Worm (Caenorhabditis elegans) whole organism, early embryonic: ENCODE measurements around the gene Y6D1A.1.

Experiments
- B0310.2 ChIP-seq: sonication (generic microtip); optimal IDR thresholded peaks from 2 replicates; lab custom pipeline; 2016; ENCODE audit warnings: mild to moderate bottlenecking, missing genetic modification characterization, missing compliant biosample characterization
- F13C5.2 ChIP-seq: sonication (generic microtip); optimal IDR thresholded peaks from 2 replicates; lab custom pipeline; 2017; ENCODE audit warnings: mild to moderate bottlenecking, missing genetic modification characterization, inconsistent platforms, missing compliant biosample characterization
- aly-1 ChIP-seq: sonication (generic microtip); optimal IDR thresholded peaks from 2 replicates; lab custom pipeline; 2016; ENCODE audit warnings: missing genetic modification characterization, missing compliant biosample characterization
- ama-1 ChIP-seq: fragments of 150-350 bp; optimal IDR thresholded peaks from 2 replicates; lab custom pipeline; 2014
- ceh-13 ChIP-seq: fragments of 200-800 bp; sonication (Bioruptor generic); optimal IDR thresholded peaks from 2 replicates; lab custom pipeline; 2018; ENCODE audit warnings: mild to moderate bottlenecking, missing genetic modification characterization, missing compliant biosample characterization
- ceh-36 ChIP-seq: sonication (generic microtip); optimal IDR thresholded peaks from 2 replicates; lab custom pipeline; 2016; ENCODE audit warnings: missing genetic modification characterization, inconsistent platforms, missing compliant biosample characterization
- ets-7 ChIP-seq: sonication (generic microtip); optimal IDR thresholded peaks from 2 replicates; lab custom pipeline; 2016; ENCODE audit warnings: missing genotype, missing genetic modification characterization, missing compliant biosample characterization
- flt-1 ChIP-seq: fragments of 200-800 bp; sonication (Bioruptor generic); IDR thresholded peaks from 2 replicates; pipeline ENCODE4 v1.3.6; 2022; ENCODE audit warnings: missing genetic modification characterization, missing compliant biosample characterization
- hmbx-1 ChIP-seq: sonication (generic microtip); optimal IDR thresholded peaks from 2 replicates; lab custom pipeline; 2016; ENCODE audit warnings: mild to moderate bottlenecking, missing genetic modification characterization, missing compliant biosample characterization
- hmg-4 ChIP-seq: fragments of 200-800 bp; sonication (Bioruptor generic); optimal IDR thresholded peaks from 2 replicates; lab custom pipeline; 2018; ENCODE audit warnings: mild to moderate bottlenecking, missing genetic modification characterization, missing compliant biosample characterization
- hnd-1 ChIP-seq: sonication (generic microtip); optimal IDR thresholded peaks from 2 replicates; lab custom pipeline; 2016; ENCODE audit warnings: missing genetic modification characterization, missing compliant biosample characterization
- pes-1 ChIP-seq: fragments of 200-800 bp; sonication (Bioruptor generic); IDR thresholded peaks from 2 replicates; pipeline ENCODE4 v1.3.6; 2022; ENCODE audit warnings: missing genetic modification reagents, missing genetic modification characterization, missing compliant biosample characterization
- scrt-1 ChIP-seq: fragments of 200-800 bp; sonication (Bioruptor generic); IDR thresholded peaks from 2 replicates; pipeline ENCODE4 v1.3.6; 2022; ENCODE audit warnings: missing genetic modification characterization, missing compliant biosample characterization
- sea-1 ChIP-seq: fragments of 200-800 bp; sonication (Bioruptor generic); conservative IDR thresholded peaks from 2 replicates; pipeline ENCODE4 v1.3.6; 2022; ENCODE audit warnings: missing genetic modification characterization, missing compliant biosample characterization
- tbx-11 ChIP-seq: fragments of 200-800 bp; sonication (Bioruptor generic); IDR thresholded peaks from 2 replicates; pipeline ENCODE4 v1.3.6; 2022; ENCODE audit warnings: missing genetic modification characterization, missing compliant biosample characterization
- tbx-37 ChIP-seq: fragments of 200-800 bp; sonication (Bioruptor generic); conservative IDR thresholded peaks from 2 replicates; pipeline ENCODE4 v1.3.6; 2022; ENCODE audit warnings: missing genetic modification reagents, missing genetic modification characterization, missing compliant biosample characterization
- tra-4 ChIP-seq: sonication (generic microtip); optimal IDR thresholded peaks from 2 replicates; lab custom pipeline; 2017; ENCODE audit warnings: missing genetic modification characterization, missing compliant biosample characterization

Gene Y6D1A.1

ce11 chrII:11808979-11809378 is 14.4 kb downstream of the Y6D1A.1 start, which contains the start of gene F43G6.10:
TSS of gene F43G6.10 (plus strand) at chrII:11809349.
- TF ChIP-seq flt-1 (no peak), hmbx-1 (tag; lab: Kevin White, UChicago) (no peak), tra-4 (tag; lab: Kevin White, UChicago) (no peak), F13C5.2 (no peak), B0310.2 (no peak)

ce11 chrII:11806256-11806655 is 17.2 kb downstream of the Y6D1A.1 start, which contains the start of gene jmjd-1.1:
TSS of gene jmjd-1.1 (plus strand) at chrII:11806556.
- TF ChIP-seq hmbx-1 (tag; lab: Kevin White, UChicago) (no peak), tbx-11 (GFP tag; lab: Robert Waterston, UW) (no peak), hmg-4 (GFP tag; lab: Kevin White, UChicago) (no peak), sea-1 (GFP tag; lab: Robert Waterston, UW) (no peak), ceh-36 (tag; lab: Kevin White, UChicago) (no peak), B0310.2 (no peak), scrt-1 (GFP tag; lab: Robert Waterston, UW) (no peak), F13C5.2 (no peak), flt-1 (no peak), aly-1 (tag; lab: Kevin White, UChicago) (no peak), tra-4 (tag; lab: Kevin White, UChicago) (no peak), tbx-37 (GFP tag; lab: Robert Waterston, UW) (no peak), pes-1 (GFP tag; lab: Robert Waterston, UW) (no peak), hnd-1 (tag; lab: Kevin White, UChicago) (no peak), ama-1 (lab: Kevin White, UChicago) (no peak), ets-7 (no peak), ceh-13 (no peak)

DNA sequence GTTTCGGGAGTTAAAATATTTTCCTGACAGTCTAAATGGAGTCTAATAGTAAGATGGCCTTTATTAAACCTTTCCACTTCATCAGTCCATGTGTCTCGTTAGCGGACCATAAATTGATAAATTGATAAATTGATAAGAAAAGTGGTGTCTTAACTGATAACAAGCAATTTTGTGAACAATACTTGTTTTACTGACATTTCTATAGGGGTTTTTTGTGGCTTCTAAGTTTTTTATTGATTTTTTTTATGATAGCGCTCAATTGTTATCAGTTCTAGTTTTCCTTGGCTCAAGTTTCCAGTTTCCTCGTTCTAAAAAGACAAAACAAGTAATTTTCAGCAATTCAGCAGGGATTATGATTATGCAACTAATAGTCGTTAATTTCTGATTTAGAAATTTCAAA is 21.0 kb downstream of the Y6D1A.1 start, which contains the start of gene F43G6.17:
TSS of gene F43G6.17 (plus strand) at position 301 of the 400 bp plus-strand sequence.
- TF ChIP-seq ceh-13 (no peak), ceh-36 (tag; lab: Kevin White, UChicago) (no peak), hnd-1 (tag; lab: Kevin White, UChicago) (no peak), sea-1 (GFP tag; lab: Robert Waterston, UW) (no peak), ets-7 (no peak)

DNA sequence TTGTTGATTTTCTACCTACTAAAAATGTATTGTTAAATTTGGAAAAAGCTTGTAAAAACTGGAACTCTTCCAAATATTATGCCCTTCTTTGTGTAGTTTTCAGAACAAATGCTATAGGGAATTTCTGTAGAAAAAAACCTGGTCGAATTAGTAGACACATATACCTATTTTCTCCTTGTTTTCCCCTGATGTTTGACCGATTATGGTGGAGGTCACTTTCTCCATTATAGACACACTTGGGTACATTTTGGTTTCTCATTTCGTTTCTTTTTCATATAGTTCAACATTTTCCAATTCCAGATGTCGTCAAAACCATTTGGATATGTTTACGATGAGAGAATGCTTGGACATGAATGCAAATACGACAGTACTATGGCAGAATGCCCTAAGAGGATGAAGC is 24.7 kb downstream of the Y6D1A.1 start, which contains the start of gene hda-5:
TSS of gene hda-5 (plus strand) at position 301 of the 400 bp plus-strand sequence.
- TF ChIP-seq hmg-4 (GFP tag; lab: Kevin White, UChicago) (no peak), ama-1 (lab: Kevin White, UChicago) (no peak), ceh-13 (no peak), flt-1 (no peak), sea-1 (GFP tag; lab: Robert Waterston, UW) (no peak), pes-1 (GFP tag; lab: Robert Waterston, UW) (no peak), tra-4 (tag; lab: Kevin White, UChicago) (no peak), hnd-1 (tag; lab: Kevin White, UChicago) (no peak), aly-1 (tag; lab: Kevin White, UChicago) (no peak)

DNA sequence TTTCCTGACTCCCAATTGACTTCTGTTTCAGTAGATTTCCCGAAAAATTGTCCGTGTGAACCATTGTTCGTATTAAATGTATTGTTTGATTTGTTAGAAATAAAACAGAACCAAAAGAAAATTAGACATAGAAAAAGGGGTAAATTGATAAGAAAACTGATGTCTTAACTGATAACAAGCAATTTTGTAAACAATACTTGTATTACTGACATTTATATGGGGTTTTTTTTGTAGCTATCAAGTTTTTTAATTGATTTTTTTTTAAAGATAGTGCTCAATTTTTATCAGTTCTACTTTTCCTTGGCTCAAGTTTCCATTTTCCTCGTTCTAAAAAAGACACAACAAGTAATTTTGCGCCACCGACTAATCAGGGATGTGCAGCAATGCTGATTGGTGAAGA is 26.2 kb downstream of the Y6D1A.1 start:
- TF ChIP-seq aly-1 (tag; lab: Kevin White, UChicago) (no peak), hmg-4 (GFP tag; lab: Kevin White, UChicago) (no peak), ceh-36 (tag; lab: Kevin White, UChicago) (no peak), ama-1 (lab: Kevin White, UChicago) (no peak), B0310.2 (no peak), F13C5.2 (no peak), tra-4 (tag; lab: Kevin White, UChicago) (no peak), tbx-11 (GFP tag; lab: Robert Waterston, UW) (no peak), ceh-13 (no peak), scrt-1 (GFP tag; lab: Robert Waterston, UW) (no peak), flt-1 (no peak), pes-1 (GFP tag; lab: Robert Waterston, UW) (no peak), hmbx-1 (tag; lab: Kevin White, UChicago) (no peak), hnd-1 (tag; lab: Kevin White, UChicago) (no peak)

DNA sequence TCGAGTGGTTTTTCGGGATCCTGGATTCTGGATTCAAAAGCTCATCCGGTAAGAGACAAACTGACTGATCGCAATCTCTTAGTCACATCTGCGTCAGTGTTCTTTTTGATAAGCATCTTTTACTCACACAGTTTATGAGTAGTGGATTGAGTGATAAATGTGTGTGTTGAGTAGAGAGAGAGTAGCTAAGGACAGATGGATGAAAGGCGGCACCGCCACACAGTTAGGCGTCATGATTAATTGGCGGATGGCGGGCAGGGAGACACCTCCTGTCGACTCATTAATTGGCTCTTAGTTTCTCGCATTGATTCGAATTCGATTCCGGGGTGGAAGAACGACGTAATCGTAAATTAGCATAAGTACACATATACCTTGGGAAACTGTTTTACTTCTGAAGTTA is 29.0 kb downstream of the Y6D1A.1 start:
- no peak for TF ChIP-seq ceh-13
- TF ChIP-seq ama-1 (lab: Kevin White, UChicago), result no peak
- TF ChIP-seq scrt-1 (GFP tag; lab: Robert Waterston, UW), result no peak
- no peak for TF ChIP-seq ceh-36 (tag; lab: Kevin White, UChicago)
- no peak for TF ChIP-seq hmbx-1 (tag; lab: Kevin White, UChicago)
- no peak for TF ChIP-seq F13C5.2
- TF ChIP-seq aly-1 (tag; lab: Kevin White, UChicago), result no peak
- TF ChIP-seq B0310.2, result no peak

DNA sequence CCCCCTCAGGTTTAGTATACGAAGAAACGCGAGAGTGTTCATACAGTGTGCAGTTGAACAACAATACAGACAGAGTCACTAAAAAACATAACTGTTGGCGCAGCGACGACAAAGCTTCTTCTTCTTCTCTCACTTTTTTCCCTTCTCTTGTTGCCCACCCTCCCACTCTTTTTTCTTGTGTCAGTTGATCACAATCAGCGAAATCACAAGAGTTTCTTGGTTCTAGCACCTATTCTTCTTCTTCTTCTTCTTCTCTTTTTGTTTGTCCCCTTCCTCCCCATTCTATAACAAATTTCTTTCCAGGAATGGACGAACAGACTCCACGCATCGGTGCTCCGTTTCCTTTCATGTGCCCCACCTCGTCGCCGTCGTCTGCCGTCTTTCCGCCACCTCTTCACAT is 33.0 kb downstream of the Y6D1A.1 start, which contains the start of gene F43G6.4:
TSS of gene F43G6.4 (plus strand) at position 301 of the 400 bp plus-strand sequence.
- no peak for TF ChIP-seq pes-1 (GFP tag; lab: Robert Waterston, UW)
- TF ChIP-seq tbx-11 (GFP tag; lab: Robert Waterston, UW), result no peak
- TF ChIP-seq ceh-13, result no peak
- no peak for TF ChIP-seq hmg-4 (GFP tag; lab: Kevin White, UChicago)
- TF ChIP-seq ets-7, result no peak
- no peak for TF ChIP-seq B0310.2
- no peak for TF ChIP-seq tbx-37 (GFP tag; lab: Robert Waterston, UW)
- TF ChIP-seq sea-1 (GFP tag; lab: Robert Waterston, UW), result no peak
- no peak for TF ChIP-seq flt-1
- no peak for TF ChIP-seq scrt-1 (GFP tag; lab: Robert Waterston, UW)
- no peak for TF ChIP-seq aly-1 (tag; lab: Kevin White, UChicago)
- TF ChIP-seq tra-4 (tag; lab: Kevin White, UChicago), result no peak
- no peak for TF ChIP-seq ceh-36 (tag; lab: Kevin White, UChicago)
- no peak for TF ChIP-seq hmbx-1 (tag; lab: Kevin White, UChicago)
- no peak for TF ChIP-seq ama-1 (lab: Kevin White, UChicago)
- TF ChIP-seq hnd-1 (tag; lab: Kevin White, UChicago), result no peak
- TF ChIP-seq F13C5.2, result no peak

DNA sequence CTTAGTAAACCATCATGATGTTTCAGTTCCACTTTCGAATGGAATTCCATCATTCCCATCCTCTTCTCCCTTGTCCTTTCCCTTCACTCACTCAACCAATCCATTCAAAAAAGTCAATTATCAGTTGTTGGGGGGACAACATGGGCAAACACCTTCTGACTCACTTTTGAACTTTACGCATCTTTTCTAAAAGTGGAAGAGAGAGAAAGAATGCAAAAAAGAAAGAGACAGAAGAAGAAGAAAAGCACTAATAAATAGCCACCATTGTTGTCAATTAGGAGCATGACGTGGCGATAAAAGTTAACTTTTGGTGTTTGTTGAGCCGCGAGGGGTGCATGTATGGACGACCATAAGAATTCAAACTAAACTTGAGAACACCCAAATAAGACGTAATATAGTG is 35.4 kb downstream of the Y6D1A.1 start:
- no peak for TF ChIP-seq ceh-13
- no peak for TF ChIP-seq tra-4 (tag; lab: Kevin White, UChicago)
- TF ChIP-seq ceh-36 (tag; lab: Kevin White, UChicago), result no peak
